Fruit fly (Drosophila melanogaster): ENCODE results near the gene promL.

promL gene

DNA sequence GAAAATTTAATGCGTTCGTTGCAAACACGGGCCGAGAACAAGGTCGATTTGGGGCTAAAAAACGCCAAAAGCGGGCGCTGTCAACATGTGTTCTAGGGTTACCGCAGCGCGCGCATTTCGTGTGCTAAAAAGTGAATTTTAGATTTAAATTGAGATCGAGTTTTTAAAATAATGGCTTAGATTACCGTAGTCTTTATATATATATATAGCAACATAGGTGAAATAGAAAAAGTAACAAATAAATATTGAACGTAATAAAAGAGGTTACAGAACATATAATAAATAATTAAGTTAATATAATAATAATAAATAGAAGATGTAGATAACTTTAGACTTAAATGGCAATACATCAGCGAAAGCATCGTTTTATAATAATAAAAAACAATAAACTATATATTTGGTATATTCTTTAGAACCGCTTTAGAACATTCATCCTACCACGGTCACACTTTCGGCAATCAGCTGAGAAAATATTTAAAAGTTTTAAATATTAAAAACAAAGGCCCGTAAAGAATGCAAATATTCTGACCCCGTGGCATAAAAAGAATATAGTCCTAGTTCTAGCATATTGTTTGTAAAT, 15.9 kb upstream of the promL start, which contains the start of the genes CG11537 and Alg2 (continued):
- TF ChIP-seq B-H2 (GFP tag; optimal IDR thresholded peaks at IDR 0.05) (no peak), CG10267 (tag; optimal IDR thresholded peaks at IDR 0.05) (peak; percentile 44), ro (GFP tag; IDR thresholded peaks at IDR 0.05) (no peak), Sry-β (GFP tag; optimal IDR thresholded peaks at IDR 0.05) (no peak), Scr (GFP tag; IDR thresholded peaks at IDR 0.05; ENCODE audit: partially characterized antibody) (no peak), CG14050 (GFP tag; IDR thresholded peaks at IDR 0.05) (no peak), CoRest (tag; optimal IDR thresholded peaks at IDR 0.05) (peak; percentile 38), CG13123 (GFP tag; optimal IDR thresholded peaks at IDR 0.05) (no peak), Atf3 (GFP tag; optimal IDR thresholded peaks at IDR 0.05) (no peak), GATAe (GFP tag; conservative IDR thresholded peaks at IDR 0.05) (no peak), CG31441 (GFP tag; IDR thresholded peaks at IDR 0.05) (0 out of 2 replicates have a peak, but pooled peaks have one; percentile 20), CG9437 (GFP tag; optimal IDR thresholded peaks at IDR 0.05) (no peak), Gsc (GFP tag; IDR thresholded peaks at IDR 0.05) (no peak), CG15011 (GFP tag; optimal IDR thresholded peaks at IDR 0.05) (no peak), kay (GFP tag; optimal IDR thresholded peaks at IDR 0.05) (no peak), CG10654 (GFP tag; optimal IDR thresholded peaks at IDR 0.05) (no peak), jigr1 (GFP tag; IDR thresholded peaks at IDR 0.05) (no peak), emc (GFP tag; optimal IDR thresholded peaks at IDR 0.05) (no peak), kni (GFP tag; optimal IDR thresholded peaks at IDR 0.05) (no peak), nmo (GFP tag; optimal IDR thresholded peaks at IDR 0.05) (peak; percentile 26), pfk (GFP tag; optimal IDR thresholded peaks at IDR 0.05) (no peak), mld (GFP tag; IDR thresholded peaks at IDR 0.05; ENCODE audit: partially characterized antibody) (no peak), zen (tag; optimal IDR thresholded peaks at IDR 0.05) (no peak), CG7786 (GFP tag; optimal IDR thresholded peaks at IDR 0.05) (no peak), chm (GFP tag; IDR thresholded peaks at IDR 0.05) (no peak; the same call in 1 of the 2 replicates), unpg (GFP tag; optimal IDR thresholded peaks at IDR 0.05) (peak; percentile 38), ssp (GFP tag; IDR thresholded peaks at IDR 0.05) (no peak), Sox102F (GFP tag; optimal IDR thresholded peaks at IDR 0.05) (no peak), CG17361 (GFP tag; IDR thresholded peaks at IDR 0.05) (peak; percentile 44; the same call in 2 of the 3 replicates), CHES-1-like (GFP tag; optimal IDR thresholded peaks at IDR 0.05) (no peak), Nf-YB (GFP tag; optimal IDR thresholded peaks at IDR 0.05) (peak; percentile 33), CG15696 (tag; optimal IDR thresholded peaks at IDR 0.05) (peak; percentile 0), HLH54F (GFP tag; optimal IDR thresholded peaks at IDR 0.05) (no peak), Fer3 (tag; optimal IDR thresholded peaks at IDR 0.05) (peak; percentile 34), CG12104 (GFP tag; optimal IDR thresholded peaks at IDR 0.05) (no peak), Sox100B (GFP tag; optimal IDR thresholded peaks at IDR 0.05) (no peak), org-1 (GFP tag; optimal IDR thresholded peaks at IDR 0.05) (no peak), Hmx (GFP tag; optimal IDR thresholded peaks at IDR 0.05) (no peak), CG11456 (GFP tag; IDR thresholded peaks at IDR 0.05) (no peak), cato (GFP tag; optimal IDR thresholded peaks at IDR 0.05; ENCODE audit: borderline replicate concordance) (no peak), PHDP (tag; optimal IDR thresholded peaks at IDR 0.05) (no peak), CG1792 (GFP tag; optimal IDR thresholded peaks at IDR 0.05) (no peak), unc-4 (GFP tag; IDR thresholded peaks at IDR 0.05; ENCODE audit: partially characterized antibody) (no peak), Jarid2 (GFP tag; optimal IDR thresholded peaks at IDR 0.05) (no peak), Deaf1 (tag; optimal IDR thresholded peaks at IDR 0.05) (peak; percentile 52), CG12155 (GFP tag; optimal IDR thresholded peaks at IDR 0.05) (peak; percentile 28), ind (GFP tag; optimal IDR thresholded peaks at IDR 0.05) (no peak), CG6272 (GFP tag; IDR thresholded peaks at IDR 0.05) (no peak; the same call in 1 of the 2 replicates), CG14441 (GFP tag; IDR thresholded peaks at IDR 0.05) (0 out of 2 replicates have a peak, but pooled peaks have one; percentile 2), CG7839 (tag; optimal IDR thresholded peaks at IDR 0.05) (peak; percentile 21)
